Fruit fly (Drosophila melanogaster) whole organism, prepupa: ENCODE data around the gene CG46042.

Experiments
- Blimp-1 ChIP-seq: fragments of 200-800 bp; sonication (Bioruptor generic); optimal IDR thresholded peaks from 3 replicates; lab custom pipeline; 2017; ENCODE audit warnings: missing biosample characterization, missing genetic modification characterization, mild to moderate bottlenecking, moderate library complexity, missing genetic modification reagents
- CG10631 ChIP-seq: fragments of 200-800 bp; sonication (Bioruptor generic); optimal IDR thresholded peaks from 2 replicates; lab custom pipeline; 2016; ENCODE audit warnings: missing biosample characterization, missing genetic modification characterization
- CG10669 ChIP-seq: fragments of 200-800 bp; sonication (Bioruptor generic); optimal IDR thresholded peaks from 3 replicates; lab custom pipeline; 2018; ENCODE audit warnings: missing biosample characterization, mild to moderate bottlenecking, missing genetic modification characterization, moderate library complexity
- CG11294 ChIP-seq: fragments of 200-800 bp; sonication (Bioruptor generic); IDR thresholded peaks from 2 replicates; pipeline ENCODE4 v1.3.6; 2022; ENCODE audit warnings: missing biosample characterization, missing genetic modification characterization
- CG15336 ChIP-seq: fragments of 200-800 bp; sonication (Bioruptor generic); IDR thresholded peaks from 2 replicates; pipeline ENCODE4 v1.3.6; 2022; ENCODE audit warnings: missing biosample characterization, missing genetic modification characterization
- CG16779 ChIP-seq: fragments of 200-800 bp; sonication (Bioruptor generic); optimal IDR thresholded peaks from 3 replicates; lab custom pipeline; 2017; ENCODE audit warnings: missing biosample characterization, mild to moderate bottlenecking, missing genetic modification characterization
- CG3032 ChIP-seq: fragments of 200-800 bp; optimal IDR thresholded peaks from 2 replicates; lab custom pipeline; 2019; ENCODE audit warnings: missing biosample characterization, mild to moderate bottlenecking, missing genetic modification characterization, moderate library complexity
- CG31627 ChIP-seq: fragments of 200-800 bp; sonication (Bioruptor generic); optimal IDR thresholded peaks from 3 replicates; lab custom pipeline; 2016; ENCODE audit warnings: missing biosample characterization, missing genetic modification characterization
- CG32006 ChIP-seq: fragments of 200-800 bp; sonication (Bioruptor generic); optimal IDR thresholded peaks from 3 replicates; lab custom pipeline; 2017; ENCODE audit warnings: missing biosample characterization, mild to moderate bottlenecking, missing genetic modification characterization
- CG3919 ChIP-seq: fragments of 200-800 bp; sonication (Bioruptor generic); optimal IDR thresholded peaks from 3 replicates; lab custom pipeline; 2016; ENCODE audit warnings: missing biosample characterization, missing genetic modification characterization
- CG4318 ChIP-seq: fragments of 200-800 bp; sonication (Bioruptor generic); optimal IDR thresholded peaks from 3 replicates; lab custom pipeline; 2017; ENCODE audit warnings: missing biosample characterization, mild to moderate bottlenecking, missing genetic modification characterization
- CG6163 ChIP-seq: fragments of 200-800 bp; sonication (Bioruptor generic); IDR thresholded peaks from 3 replicates; pipeline ENCODE4 v1.3.6; 2022; ENCODE audit warnings: missing biosample characterization, missing genetic modification characterization
- CG6276 ChIP-seq: fragments of 200-800 bp; sonication (Bioruptor generic); optimal IDR thresholded peaks from 2 replicates; lab custom pipeline; 2017; ENCODE audit warnings: missing biosample characterization, mild to moderate bottlenecking, missing genetic modification characterization
- CG6792 ChIP-seq: fragments of 200-800 bp; sonication (Bioruptor generic); optimal IDR thresholded peaks from 3 replicates; lab custom pipeline; 2016; ENCODE audit warnings: missing biosample characterization, missing genetic modification characterization
- CG6808 ChIP-seq: fragments of 200-800 bp; sonication (Bioruptor generic); optimal IDR thresholded peaks from 3 replicates; lab custom pipeline; 2017; ENCODE audit warnings: missing biosample characterization, missing genetic modification characterization, mild to moderate bottlenecking, moderate library complexity, missing genetic modification reagents
- CG6854 ChIP-seq: fragments of 200-800 bp; sonication (Bioruptor generic); optimal IDR thresholded peaks from 2 replicates; lab custom pipeline; 2017; ENCODE audit warnings: missing biosample characterization, mild to moderate bottlenecking, missing genetic modification characterization
- CG8319 ChIP-seq: fragments of 200-800 bp; sonication (Bioruptor generic); optimal IDR thresholded peaks from 3 replicates; lab custom pipeline; 2016; ENCODE audit warnings: missing biosample characterization, missing genetic modification characterization
- CG9139 ChIP-seq: fragments of 200-800 bp; sonication (Bioruptor generic); optimal IDR thresholded peaks from 3 replicates; lab custom pipeline; 2017; ENCODE audit warnings: missing biosample characterization, mild to moderate bottlenecking, missing genetic modification characterization
- Eip75B ChIP-seq: fragments of 200-800 bp; sonication (Bioruptor generic); optimal IDR thresholded peaks from 3 replicates; lab custom pipeline; 2016; ENCODE audit warnings: missing biosample characterization, missing genetic modification characterization
- Eip78C ChIP-seq: fragments of 200-800 bp; sonication (Bioruptor generic); peaks from one replicate; lab custom pipeline; 2016; ENCODE audit warnings: missing biosample characterization, missing genetic modification characterization
- Eip93F ChIP-seq: fragments of 200-800 bp; sonication (Bioruptor generic); optimal IDR thresholded peaks from 2 replicates; lab custom pipeline; 2016; ENCODE audit warnings: missing biosample characterization, mild to moderate bottlenecking, missing genetic modification characterization
- Gug ChIP-seq: fragments of 200-800 bp; sonication (Bioruptor generic); IDR thresholded peaks from 2 replicates; pipeline ENCODE4 v1.3.6; 2022; ENCODE audit warnings: missing biosample characterization, missing genetic modification characterization
- Hr38 ChIP-seq: sonication (Bioruptor generic); optimal IDR thresholded peaks from 2 replicates; lab custom pipeline; 2016; ENCODE audit warnings: missing biosample characterization, missing genetic modification characterization
- Hr39 ChIP-seq: fragments of 200-800 bp; sonication (Bioruptor generic); optimal IDR thresholded peaks from 2 replicates; lab custom pipeline; 2016; ENCODE audit warnings: missing biosample characterization, missing genetic modification characterization
- Hr4 ChIP-seq: fragments of 200-800 bp; sonication (Bioruptor generic); optimal IDR thresholded peaks from 3 replicates; lab custom pipeline; 2016; ENCODE audit warnings: missing biosample characterization, missing genetic modification characterization
- Lpt ChIP-seq: fragments of 200-800 bp; sonication (Bioruptor generic); optimal IDR thresholded peaks from 3 replicates; lab custom pipeline; 2016; ENCODE audit warnings: missing biosample characterization, missing genetic modification characterization
- Met ChIP-seq: fragments of 200-800 bp; sonication (Bioruptor generic); optimal IDR thresholded peaks from 3 replicates; lab custom pipeline; 2016; ENCODE audit warnings: missing biosample characterization, missing genetic modification characterization
- OdsH ChIP-seq: fragments of 200-800 bp; sonication (Bioruptor generic); optimal IDR thresholded peaks from 3 replicates; lab custom pipeline; 2016; ENCODE audit warnings: missing biosample characterization, missing genetic modification characterization
- Smox ChIP-seq: fragments of 200-800 bp; sonication (Bioruptor generic); optimal IDR thresholded peaks from 3 replicates; lab custom pipeline; 2016; ENCODE audit warnings: missing biosample characterization, missing genetic modification characterization
- Sox102F ChIP-seq: fragments of 200-800 bp; sonication (Bioruptor generic); optimal IDR thresholded peaks from 2 replicates; lab custom pipeline; 2016; ENCODE audit warnings: missing biosample characterization, mild to moderate bottlenecking, missing genetic modification characterization
- Sox14 ChIP-seq: fragments of 200-800 bp; sonication (Bioruptor generic); optimal IDR thresholded peaks from 3 replicates; lab custom pipeline; 2016; ENCODE audit warnings: missing biosample characterization, missing genetic modification characterization
- Sox15 ChIP-seq: fragments of 200-800 bp; sonication (Bioruptor generic); optimal IDR thresholded peaks from 3 replicates; lab custom pipeline; 2016; ENCODE audit warnings: missing biosample characterization, missing genetic modification characterization
- achi ChIP-seq: fragments of 200-800 bp; sonication (Bioruptor generic); optimal IDR thresholded peaks from 3 replicates; lab custom pipeline; 2016; ENCODE audit warnings: missing biosample characterization, missing genetic modification characterization
- acj6 ChIP-seq: fragments of 200-800 bp; sonication (Bioruptor generic); optimal IDR thresholded peaks from 3 replicates; lab custom pipeline; 2016; ENCODE audit warnings: missing biosample characterization, missing genetic modification characterization
- cyc ChIP-seq: fragments of 200-800 bp; sonication (Bioruptor generic); optimal IDR thresholded peaks from 3 replicates; lab custom pipeline; 2016; ENCODE audit warnings: missing biosample characterization, missing genetic modification characterization
- dac ChIP-seq: fragments of 200-800 bp; sonication (Bioruptor generic); optimal IDR thresholded peaks from 2 replicates; lab custom pipeline; 2017; ENCODE audit warnings: missing biosample characterization, mild to moderate bottlenecking, missing genetic modification characterization
- dsx ChIP-seq: fragments of 200-800 bp; optimal IDR thresholded peaks from 3 replicates; lab custom pipeline; 2019; ENCODE audit warnings: missing biosample characterization, mild to moderate bottlenecking, missing genetic modification characterization, moderate library complexity; ENCODE audit not compliant: poor library complexity, severe bottlenecking
- eg ChIP-seq: fragments of 200-800 bp; sonication (Bioruptor generic); IDR thresholded peaks from 3 replicates; pipeline ENCODE4 v1.3.6; 2022; ENCODE audit warnings: missing biosample characterization, missing genetic modification characterization
- esn ChIP-seq: fragments of 200-800 bp; sonication (Bioruptor generic); optimal IDR thresholded peaks from 2 replicates; lab custom pipeline; 2016; ENCODE audit warnings: missing biosample characterization, mild to moderate bottlenecking, missing genetic modification characterization, moderate library complexity
- fkh ChIP-seq: fragments of 200-800 bp; sonication (Bioruptor generic); optimal IDR thresholded peaks from 3 replicates; lab custom pipeline; 2017; ENCODE audit warnings: missing biosample characterization, mild to moderate bottlenecking, missing genetic modification characterization, moderate library complexity
- net ChIP-seq: fragments of 200-800 bp; sonication (Bioruptor generic); optimal IDR thresholded peaks from 3 replicates; lab custom pipeline; 2016; ENCODE audit warnings: missing biosample characterization, missing genetic modification characterization
- pdm3 ChIP-seq: fragments of 200-800 bp; sonication (Bioruptor generic); optimal IDR thresholded peaks from 3 replicates; lab custom pipeline; 2016; ENCODE audit warnings: missing biosample characterization, missing genetic modification characterization
- salr ChIP-seq, 2 experiments: fragments of 200-800 bp; sonication (Bioruptor generic); optimal IDR thresholded peaks; 3 replicates each; lab custom pipeline; 2016 to 2018; ENCODE audit warnings: missing biosample characterization in 2 of 2, missing genetic modification characterization in 2 of 2, mild to moderate bottlenecking in 1 of 2
- ss ChIP-seq, 2 experiments: fragments of 200-800 bp; sonication (Bioruptor generic); optimal IDR thresholded peaks; 2 replicates in 1 of 2; 3 replicates in 1 of 2; lab custom pipeline; 2017 to 2018; ENCODE audit warnings: mild to moderate bottlenecking in 2 of 2, missing biosample characterization in 2 of 2, missing genetic modification characterization in 2 of 2, moderate library complexity in 1 of 2
- svp ChIP-seq: fragments of 200-800 bp; sonication (Bioruptor generic); peaks from one replicate; lab custom pipeline; 2016; ENCODE audit warnings: missing biosample characterization, missing genetic modification characterization
- topi ChIP-seq: fragments of 200-800 bp; sonication (Bioruptor generic); optimal IDR thresholded peaks from 3 replicates; lab custom pipeline; 2016; ENCODE audit warnings: missing biosample characterization, missing genetic modification characterization
- vri ChIP-seq: fragments of 200-800 bp; sonication (Bioruptor generic); optimal IDR thresholded peaks from 3 replicates; lab custom pipeline; 2016; ENCODE audit warnings: missing biosample characterization, mild to moderate bottlenecking, missing genetic modification characterization

The CG46042 gene

DNA sequence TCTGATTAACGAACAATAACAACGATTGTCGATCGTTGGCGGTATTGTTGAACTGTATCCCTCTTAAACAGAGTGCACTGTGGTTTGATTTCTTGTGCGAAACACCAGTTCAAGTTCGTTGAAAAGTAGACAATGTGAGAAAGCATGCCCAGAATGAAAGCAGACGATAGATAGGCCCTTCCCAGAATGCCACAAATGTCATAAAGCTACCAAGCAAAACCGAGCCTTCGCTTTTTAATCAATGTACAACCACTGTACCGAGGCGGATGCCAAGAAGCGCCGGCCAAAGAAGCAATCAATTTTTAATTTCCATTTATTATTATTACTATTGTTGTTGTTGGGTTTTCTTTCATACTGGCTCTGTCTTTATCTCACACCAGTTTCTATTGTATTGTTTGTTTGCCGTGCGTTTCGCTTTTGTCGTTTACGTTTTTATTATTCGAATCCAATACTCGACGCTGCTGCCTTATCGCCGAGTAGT, 33.3 kb downstream of the CG46042 start (continued):
- TF ChIP-seq topi (GFP tag; lab: Kevin White, UChicago) (peak; percentile 81), vri (GFP tag; lab: Kevin White, UChicago) (peak; percentile 82), Lpt (GFP tag; lab: Kevin White, UChicago) (peak; percentile 73), CG11294 (GFP tag; lab: Robert Waterston, UW) (peak; percentile 51; the same call in 1 of the 2 replicates), Hr38 (GFP tag; lab: Kevin White, UChicago) (no peak), CG8319 (GFP tag; lab: Kevin White, UChicago) (peak; percentile 74), Eip93F (no peak), pdm3 (GFP tag; lab: Kevin White, UChicago) (peak; percentile 86), CG3032 (tag; lab: Kevin White, UChicago) (peak; percentile 52)

DNA sequence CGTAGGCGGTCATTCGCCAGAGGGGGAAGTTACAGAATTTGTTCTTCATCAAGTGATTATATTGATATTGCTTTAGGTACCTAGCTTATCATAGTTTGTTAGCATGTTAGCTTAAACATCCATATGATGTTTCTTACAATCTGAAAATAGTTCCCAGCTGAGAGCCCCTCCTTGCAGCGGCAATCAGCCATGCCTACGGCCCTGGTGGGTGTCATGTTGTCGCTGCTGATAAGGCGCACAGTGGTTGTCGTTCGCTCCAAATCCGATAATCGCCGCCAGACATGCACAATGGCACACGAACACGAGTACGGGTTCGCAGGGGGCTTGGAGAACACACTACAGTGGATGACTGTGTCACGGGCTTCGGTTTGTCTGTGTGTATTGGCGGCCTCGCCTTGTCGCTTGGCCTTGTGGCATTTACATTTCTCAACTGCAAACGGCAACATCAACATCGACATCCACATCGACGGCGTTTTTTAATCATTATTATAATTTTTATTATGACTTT, 36.2 kb downstream of the CG46042 start:
- TF ChIP-seq salr (GFP tag; optimal IDR thresholded peaks at IDR 0.05; lab: Kevin White, UChicago) = peak; percentile 70 to 77
- peak; percentile 89 for TF ChIP-seq acj6 (GFP tag; lab: Kevin White, UChicago)
- TF ChIP-seq CG6808 (GFP tag; lab: Kevin White, UChicago) = peak; percentile 80
- TF ChIP-seq Eip78C = peak; percentile 95
- peak; percentile 87 for TF ChIP-seq Eip75B (GFP tag; lab: Kevin White, UChicago)
- TF ChIP-seq CG16779 (tag; lab: Kevin White, UChicago) = peak; percentile 68
- peak; percentile 59 for TF ChIP-seq Blimp-1 (GFP tag; lab: Kevin White, UChicago)
- peak; percentile 81 for TF ChIP-seq CG3032 (tag; lab: Kevin White, UChicago)
- TF ChIP-seq Eip93F = peak; percentile 66
- TF ChIP-seq eg (GFP tag; lab: Robert Waterston, UW) = peak; percentile 91
- peak; percentile 61 for TF ChIP-seq fkh
- TF ChIP-seq vri (GFP tag; lab: Kevin White, UChicago) = peak; percentile 93
- TF ChIP-seq Hr39 = peak; percentile 95
- peak; percentile 65 for TF ChIP-seq Lpt (GFP tag; lab: Kevin White, UChicago)
- peak; percentile 64 for TF ChIP-seq dsx (GFP tag; lab: Kevin White, UChicago)
- peak; percentile 91 for TF ChIP-seq cyc (GFP tag; lab: Kevin White, UChicago)
- TF ChIP-seq CG6854 (GFP tag; lab: Kevin White, UChicago) = peak; percentile 53
- TF ChIP-seq CG10669 (GFP tag; lab: Kevin White, UChicago) = peak; percentile 80
- TF ChIP-seq Hr4 (GFP tag; lab: Kevin White, UChicago) = peak; percentile 86
- peak; percentile 93 for TF ChIP-seq esn (GFP tag; lab: Kevin White, UChicago)
- TF ChIP-seq pdm3 (GFP tag; lab: Kevin White, UChicago) = peak; percentile 92
- TF ChIP-seq CG6163 (GFP tag; lab: Robert Waterston, UW) = peak; percentile 91
- TF ChIP-seq CG3919 (GFP tag; lab: Kevin White, UChicago) = peak; percentile 87
- peak; percentile 86 for TF ChIP-seq CG8319 (GFP tag; lab: Kevin White, UChicago)
- TF ChIP-seq OdsH (GFP tag; lab: Kevin White, UChicago) = peak; percentile 92
- peak; percentile 87 for TF ChIP-seq achi (GFP tag; lab: Kevin White, UChicago)
- peak; percentile 91 for TF ChIP-seq Smox
- TF ChIP-seq svp (GFP tag; lab: Kevin White, UChicago) = peak; percentile 98
- TF ChIP-seq Sox15 (GFP tag; lab: Kevin White, UChicago) = peak; percentile 89
- TF ChIP-seq Gug (GFP tag; lab: Robert Waterston, UW) = peak; percentile 81
- TF ChIP-seq CG32006 (GFP tag; lab: Kevin White, UChicago) = peak; percentile 86
- TF ChIP-seq CG6792 (GFP tag; lab: Kevin White, UChicago) = peak; percentile 90
- TF ChIP-seq Sox102F (GFP tag; lab: Kevin White, UChicago) = peak; percentile 90
- TF ChIP-seq Hr38 (GFP tag; lab: Kevin White, UChicago) = no peak
- peak; percentile 63 for TF ChIP-seq dac
- TF ChIP-seq CG31627 (GFP tag; lab: Kevin White, UChicago) = peak; percentile 95
- TF ChIP-seq CG15336 = peak; percentile 91
- TF ChIP-seq CG4318 (GFP tag; lab: Kevin White, UChicago) = no peak
- peak; percentile 84 for TF ChIP-seq CG11294 (GFP tag; lab: Robert Waterston, UW)
- TF ChIP-seq Sox14 (GFP tag; lab: Kevin White, UChicago) = peak; percentile 89
- peak; percentile 81 for TF ChIP-seq CG10631
- peak; percentile 87 for TF ChIP-seq Met (GFP tag; lab: Kevin White, UChicago)
- peak; percentile 50 for TF ChIP-seq CG9139 (GFP tag; lab: Kevin White, UChicago)
- peak; percentile 61 to 76 for TF ChIP-seq ss (GFP tag; optimal IDR thresholded peaks at IDR 0.05; lab: Kevin White, UChicago)
- TF ChIP-seq CG6276 (GFP tag; lab: Kevin White, UChicago) = peak; percentile 74
- TF ChIP-seq net (GFP tag; lab: Kevin White, UChicago) = peak; percentile 86
